Worm (Caenorhabditis elegans) whole organism, early embryonic: ENCODE measurements around the gene K07F5.17.

Experiments used
- B0310.2 ChIP-seq: sonication (generic microtip); optimal IDR thresholded peaks from 2 replicates; lab custom pipeline; 2016; ENCODE audit warnings: mild to moderate bottlenecking, missing genetic modification characterization, missing compliant biosample characterization
- ama-1 ChIP-seq: fragments of 150-350 bp; optimal IDR thresholded peaks from 2 replicates; lab custom pipeline; 2014
- ceh-13 ChIP-seq: fragments of 200-800 bp; sonication (Bioruptor generic); optimal IDR thresholded peaks from 2 replicates; lab custom pipeline; 2018; ENCODE audit warnings: mild to moderate bottlenecking, missing genetic modification characterization, missing compliant biosample characterization
- ceh-36 ChIP-seq: sonication (generic microtip); optimal IDR thresholded peaks from 2 replicates; lab custom pipeline; 2016; ENCODE audit warnings: missing genetic modification characterization, inconsistent platforms, missing compliant biosample characterization
- ets-7 ChIP-seq: sonication (generic microtip); optimal IDR thresholded peaks from 2 replicates; lab custom pipeline; 2016; ENCODE audit warnings: missing genotype, missing genetic modification characterization, missing compliant biosample characterization
- flt-1 ChIP-seq: fragments of 200-800 bp; sonication (Bioruptor generic); IDR thresholded peaks from 2 replicates; pipeline ENCODE4 v1.3.6; 2022; ENCODE audit warnings: missing genetic modification characterization, missing compliant biosample characterization
- hmbx-1 ChIP-seq: sonication (generic microtip); optimal IDR thresholded peaks from 2 replicates; lab custom pipeline; 2016; ENCODE audit warnings: mild to moderate bottlenecking, missing genetic modification characterization, missing compliant biosample characterization
- hnd-1 ChIP-seq: sonication (generic microtip); optimal IDR thresholded peaks from 2 replicates; lab custom pipeline; 2016; ENCODE audit warnings: missing genetic modification characterization, missing compliant biosample characterization
- pes-1 ChIP-seq: fragments of 200-800 bp; sonication (Bioruptor generic); IDR thresholded peaks from 2 replicates; pipeline ENCODE4 v1.3.6; 2022; ENCODE audit warnings: missing genetic modification reagents, missing genetic modification characterization, missing compliant biosample characterization

ce11 chrIV:9884257-9884656, 42.1 kb downstream of the K07F5.17 start, which contains the start of the genes prp-18 and mccc-1:
- TF ChIP-seq flt-1 (no peak), ama-1 (no peak), ceh-36 (tag; lab: Kevin White, UChicago) (no peak), hnd-1 (tag; lab: Kevin White, UChicago) (no peak), hmbx-1 (tag; lab: Kevin White, UChicago) (no peak), pes-1 (GFP tag; lab: Robert Waterston, UW) (no peak), ceh-13 (GFP tag; lab: Kevin White, UChicago) (no peak), ets-7 (tag; lab: Kevin White, UChicago) (no peak), B0310.2 (tag; lab: Kevin White, UChicago) (no peak)
